Worm (Caenorhabditis elegans): ENCODE results near the gene F15H10.8.

DNA sequence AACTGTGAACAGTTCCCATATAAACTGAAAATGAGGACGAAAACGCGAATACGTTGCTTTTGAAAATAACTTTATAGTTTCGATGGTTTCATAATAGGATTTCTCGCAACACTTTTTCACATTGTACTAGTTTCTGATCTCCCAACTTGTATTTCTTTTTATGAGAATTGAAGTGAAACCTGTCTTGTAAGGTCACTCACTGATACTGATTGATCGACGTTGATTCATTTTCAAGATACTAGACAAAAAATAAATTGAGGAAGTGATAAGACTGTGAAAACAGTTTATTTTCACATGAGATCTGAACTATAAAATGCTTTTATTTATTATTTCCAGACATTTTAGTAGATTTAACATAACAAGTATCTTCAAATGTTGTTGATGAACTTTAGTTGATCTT is 15.3 kb downstream of the F15H10.8 start:
- TF ChIP-seq ces-1 (GFP tag; optimal IDR thresholded peaks at IDR 0.05) (no peak), blmp-1 (tag; optimal IDR thresholded peaks at IDR 0.05) (no peak), nhr-237 (tag; optimal IDR thresholded peaks at IDR 0.05) (no peak), pha-4 (tag; optimal IDR thresholded peaks at IDR 0.05) (no peak), nhr-12 (tag; optimal IDR thresholded peaks at IDR 0.05) (no peak)
